Fruit fly (Drosophila melanogaster): ENCODE results near the gene CG14073.

CG14073 gene

DNA sequence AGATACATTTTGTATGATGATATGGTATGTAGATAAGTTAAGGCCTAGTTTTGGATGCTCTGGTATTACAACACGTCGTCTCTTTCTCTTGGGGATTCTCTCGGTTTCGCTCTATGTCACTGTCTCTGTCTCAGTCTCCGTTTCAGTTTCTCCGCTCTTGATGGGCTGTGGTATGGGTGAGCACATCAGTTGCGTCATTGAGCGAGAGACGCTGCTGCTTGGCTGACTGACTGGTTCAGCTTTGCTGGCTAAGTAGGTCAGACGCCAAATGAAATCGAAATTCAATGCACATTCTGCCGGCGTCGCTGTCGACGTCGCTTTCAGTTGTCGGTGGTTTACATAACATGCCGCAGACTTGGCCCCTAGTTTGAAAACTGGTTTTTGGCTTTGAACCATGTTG, 66.6 kb downstream of the CG14073 start (continued):
- TF ChIP-seq Hr3 (GFP tag; optimal IDR thresholded peaks at IDR 0.05), result no peak
- no peak for TF ChIP-seq Hr39 (optimal IDR thresholded peaks at IDR 0.05)
- peak; percentile 1 for TF ChIP-seq CG5180 (GFP tag; optimal IDR thresholded peaks at IDR 0.05)
- TF ChIP-seq CG10274 (GFP tag; optimal IDR thresholded peaks at IDR 0.05), result no peak
- no peak for TF ChIP-seq CG9932 (GFP tag; IDR thresholded peaks at IDR 0.05)
- TF ChIP-seq yki (optimal IDR thresholded peaks at IDR 0.05), result peak; percentile 19
- no peak for TF ChIP-seq CG14965 (GFP tag; optimal IDR thresholded peaks at IDR 0.05; ENCODE audit: borderline replicate concordance)
- TF ChIP-seq CG12769 (tag; optimal IDR thresholded peaks at IDR 0.05), result peak; percentile 27
- TF ChIP-seq tin (GFP tag; optimal IDR thresholded peaks at IDR 0.05), result no peak
- TF ChIP-seq repo (GFP tag; optimal IDR thresholded peaks at IDR 0.05), result no peak
- peak; percentile 23; the same call in 1 of the 2 replicates for TF ChIP-seq onecut (GFP tag; IDR thresholded peaks at IDR 0.05)
- no peak for TF ChIP-seq CG15073 (GFP tag; optimal IDR thresholded peaks at IDR 0.05)
- peak; percentile 71 to 80 for TF ChIP-seq Trl (optimal IDR thresholded peaks at IDR 0.05)
- no peak for TF ChIP-seq Trl (GFP tag; optimal IDR thresholded peaks at IDR 0.05)
- TF ChIP-seq H2.0 (GFP tag; IDR thresholded peaks at IDR 0.05), result no peak
- 0 out of 3 replicates have a peak, but pooled peaks have one; percentile 63 for TF ChIP-seq z (GFP tag; IDR thresholded peaks at IDR 0.05)
- peak; percentile 15 for TF ChIP-seq ftz-f1 (GFP tag; optimal IDR thresholded peaks at IDR 0.05)
- TF ChIP-seq CG10209 (GFP tag; optimal IDR thresholded peaks at IDR 0.05), result no peak
- TF ChIP-seq CG7987 (GFP tag; optimal IDR thresholded peaks at IDR 0.05), result no peak
- TF ChIP-seq Sry-β (GFP tag; optimal IDR thresholded peaks at IDR 0.05), result no peak
- no peak for TF ChIP-seq croc (GFP tag; conservative IDR thresholded peaks at IDR 0.05)
- no peak for TF ChIP-seq hkb (optimal IDR thresholded peaks at IDR 0.05)
- TF ChIP-seq hkb (GFP tag; IDR thresholded peaks at IDR 0.05), result peak; percentile 28; the same call in 1 of the 2 replicates
- TF ChIP-seq pita (GFP tag; optimal IDR thresholded peaks at IDR 0.05), result no peak
- no peak for TF ChIP-seq lmd (GFP tag; IDR thresholded peaks at IDR 0.05)
- TF ChIP-seq corto (GFP tag; optimal IDR thresholded peaks at IDR 0.05), result no peak
- TF ChIP-seq CG12219 (GFP tag; optimal IDR thresholded peaks at IDR 0.05), result peak; percentile 22
- TF ChIP-seq CoRest (tag; optimal IDR thresholded peaks at IDR 0.05), result no peak
- TF ChIP-seq CG11085 (GFP tag; IDR thresholded peaks at IDR 0.05), result no peak
- TF ChIP-seq CG6765 (GFP tag; optimal IDR thresholded peaks at IDR 0.05), result no peak
- no peak for TF ChIP-seq Dad (GFP tag; optimal IDR thresholded peaks at IDR 0.05)
- TF ChIP-seq rib (GFP tag; IDR thresholded peaks at IDR 0.05), result no peak
- TF ChIP-seq Tbp (GFP tag; optimal IDR thresholded peaks at IDR 0.05), result no peak
- TF ChIP-seq CG7745 (tag; optimal IDR thresholded peaks at IDR 0.05), result no peak
- peak; percentile 51 for TF ChIP-seq sna (GFP tag; IDR thresholded peaks at IDR 0.05; ENCODE audit: partially characterized antibody)
- TF ChIP-seq CG13894 (tag; optimal IDR thresholded peaks at IDR 0.05), result peak; percentile 51
- peak; percentile 29; the same call in 1 of the 3 replicates for TF ChIP-seq zen2 (GFP tag; IDR thresholded peaks at IDR 0.05; ENCODE audit: partially characterized antibody)
- TF ChIP-seq chinmo (GFP tag; IDR thresholded peaks at IDR 0.05; ENCODE audit: partially characterized antibody), result peak; percentile 99
- no peak for TF ChIP-seq CG10366 (GFP tag; IDR thresholded peaks at IDR 0.05)
- TF ChIP-seq Med (GFP tag), result peak; percentile 63
- no peak for TF ChIP-seq Doc2 (GFP tag; IDR thresholded peaks at IDR 0.05)
- peak; percentile 77 for TF ChIP-seq HLHmδ (GFP tag; optimal IDR thresholded peaks at IDR 0.05)
- no peak for TF ChIP-seq CG6689 (GFP tag; IDR thresholded peaks at IDR 0.05)
- peak; percentile 53 for TF ChIP-seq sd (tag; optimal IDR thresholded peaks at IDR 0.05)
- TF ChIP-seq CG31365 (tag; optimal IDR thresholded peaks at IDR 0.05), result no peak
- TF ChIP-seq CG43689 (GFP tag; IDR thresholded peaks at IDR 0.05), result no peak
- TF ChIP-seq pros (GFP tag; optimal IDR thresholded peaks at IDR 0.05), result peak; percentile 63
- TF ChIP-seq Deaf1 (tag; optimal IDR thresholded peaks at IDR 0.05), result peak; percentile 40
- TF ChIP-seq h (optimal IDR thresholded peaks at IDR 0.05), result no peak
- TF ChIP-seq CG8765 (GFP tag; IDR thresholded peaks at IDR 0.05), result no peak
- TF ChIP-seq CG13775 (GFP tag; optimal IDR thresholded peaks at IDR 0.05), result no peak
- peak; percentile 52; the same call in 1 of the 2 replicates for TF ChIP-seq chm (GFP tag; IDR thresholded peaks at IDR 0.05)

All from whole organism, embryonic.